Worm (Caenorhabditis elegans) whole organism, L2 larva: ENCODE data around the gene F47E1.2.

Experiments
- ama-1 ChIP-seq: fragments of 150-350 bp; optimal IDR thresholded peaks from 2 replicates; lab custom pipeline; 2018; ENCODE audit warnings: inconsistent platforms
- crh-2 ChIP-seq: sonication (generic microtip); optimal IDR thresholded peaks from 2 replicates; lab custom pipeline; 2017; ENCODE audit warnings: missing biosample characterization, missing genetic modification characterization
- dmd-4 ChIP-seq: sonication (generic microtip); optimal IDR thresholded peaks from 2 replicates; lab custom pipeline; 2017; ENCODE audit warnings: missing biosample characterization, missing genetic modification characterization
- nhr-21 ChIP-seq: fragments of 150-350 bp; optimal IDR thresholded peaks from 2 replicates; lab custom pipeline; 2014; ENCODE audit warnings: missing biosample characterization, missing genetic modification characterization
- nhr-23 ChIP-seq: fragments of 150-350 bp; optimal IDR thresholded peaks from 2 replicates; lab custom pipeline; 2014; ENCODE audit warnings: missing biosample characterization, missing genetic modification reagents, missing genetic modification characterization
- snpc-4 ChIP-seq: fragments of 150-350 bp; optimal IDR thresholded peaks from 2 replicates; lab custom pipeline; 2014; ENCODE audit warnings: missing biosample characterization, missing genetic modification characterization
- unc-39 ChIP-seq: fragments of 150-350 bp; optimal IDR thresholded peaks from 2 replicates; lab custom pipeline; 2014; ENCODE audit warnings: missing biosample characterization, missing genetic modification characterization
- unc-62 ChIP-seq: fragments of 150-350 bp; optimal IDR thresholded peaks from 2 replicates; lab custom pipeline; 2014; ENCODE audit warnings: missing biosample characterization, missing genetic modification reagents, missing genetic modification characterization
- ztf-11 ChIP-seq: sonication (generic microtip); optimal IDR thresholded peaks from 2 replicates; lab custom pipeline; 2017; ENCODE audit warnings: missing biosample characterization, missing genetic modification characterization

- no peak for TF ChIP-seq ztf-11 (tag; lab: Kevin White, UChicago)
- TF ChIP-seq ama-1 (lab: Kevin White, UChicago): no peak
- TF ChIP-seq dmd-4 (tag; lab: Kevin White, UChicago): no peak
- no peak for TF ChIP-seq crh-2 (tag; lab: Kevin White, UChicago)
- no peak for TF ChIP-seq nhr-21
- no peak for TF ChIP-seq unc-39 (tag; lab: Kevin White, UChicago)
- no peak for TF ChIP-seq snpc-4 (tag; lab: Kevin White, UChicago)
- TF ChIP-seq nhr-23: no peak
- TF ChIP-seq unc-62 (GFP tag; lab: Kevin White, UChicago): no peak
These were observed 9.9 kb downstream of the F47E1.2 start for ce11 chrX:9067230-9067822.
